Fruit fly (Drosophila melanogaster): ENCODE results near the gene PVRAP.

dm6 chr3L:5954942-5955341, 42.1 kb upstream of the PVRAP start:
- TF ChIP-seq CG8478 (optimal IDR thresholded peaks at IDR 0.05) = no peak
- TF ChIP-seq CTCF (optimal IDR thresholded peaks at IDR 0.05) = no peak
